Worm (Caenorhabditis elegans) whole organism, L1 larva: ENCODE results near the gene bath-15.

ENCODE experiments used
- hlh-17 ChIP-seq: fragments of 200-800 bp; sonication (Bioruptor generic); optimal IDR thresholded peaks from 2 replicates; lab custom pipeline; 2018; ENCODE audit warnings: missing genetic modification characterization, mild to moderate bottlenecking, missing compliant biosample characterization, moderate library complexity, borderline replicate concordance
- pqm-1 ChIP-seq: sonication (generic microtip); optimal IDR thresholded peaks from 3 replicates; lab custom pipeline; 2017; ENCODE audit warnings: missing biosample characterization, missing genetic modification characterization
- unc-62 ChIP-seq: fragments of 150-350 bp; optimal IDR thresholded peaks from 2 replicates; lab custom pipeline; 2014; ENCODE audit warnings: missing biosample characterization, missing genetic modification reagents, missing genetic modification characterization
- vab-15 ChIP-seq: sonication (generic microtip); optimal IDR thresholded peaks from 2 replicates; lab custom pipeline; 2017; ENCODE audit warnings: missing genotype, mild to moderate bottlenecking, missing genetic modification characterization, missing compliant biosample characterization
- ztf-4 ChIP-seq: fragments of 150-350 bp; optimal IDR thresholded peaks from 2 replicates; lab custom pipeline; 2014; ENCODE audit warnings: missing biosample characterization, missing genetic modification characterization

- no peak for TF ChIP-seq hlh-17 (GFP tag; lab: Kevin White, UChicago)
- TF ChIP-seq pqm-1 (tag; lab: Kevin White, UChicago): no peak
- no peak for TF ChIP-seq vab-15
- TF ChIP-seq ztf-4 (tag; lab: Kevin White, UChicago): no peak
- no peak for TF ChIP-seq unc-62 (GFP tag; lab: Kevin White, UChicago)
Observed at ce11 chrIII:7763503-7763902, 12.3 kb downstream of the bath-15 start, which contains the start of gene mtx-2.
